Worm (Caenorhabditis elegans) whole organism, mixed stage, embryonic: ENCODE results near the gene ncl-1.
A peak's percentile ranks its signal among the peaks of the same experiment; 100 is the strongest.

Experiments
- M03D4.4 ChIP-seq: sonication (generic microtip); optimal IDR thresholded peaks from 2 replicates; lab custom pipeline; 2017; ENCODE audit warnings: mild to moderate bottlenecking, missing genetic modification characterization, missing compliant biosample characterization
- bed-3 ChIP-seq: fragments of 200-800 bp; sonication (Bioruptor generic); optimal IDR thresholded peaks from 3 replicates; lab custom pipeline; 2018; ENCODE audit warnings: mild to moderate bottlenecking, missing genetic modification characterization, moderate library complexity, missing compliant biosample characterization
- blmp-1 ChIP-seq: fragments of 150-350 bp; optimal IDR thresholded peaks from 2 replicates; lab custom pipeline; 2014; ENCODE audit warnings: missing biosample characterization, missing genetic modification characterization
- ceh-43 ChIP-seq: fragments of 200-800 bp; sonication (Bioruptor generic); optimal IDR thresholded peaks from 2 replicates; lab custom pipeline; 2018; ENCODE audit warnings: mild to moderate bottlenecking, missing genetic modification characterization, moderate library complexity, missing compliant biosample characterization
- ceh-83 ChIP-seq: fragments of 200-800 bp; sonication (Bioruptor generic); optimal IDR thresholded peaks from 2 replicates; lab custom pipeline; 2018; ENCODE audit warnings: mild to moderate bottlenecking, missing genetic modification characterization, missing compliant biosample characterization
- ces-1 ChIP-seq: fragments of 150-350 bp; optimal IDR thresholded peaks from 2 replicates; lab custom pipeline; 2014; ENCODE audit warnings: missing biosample characterization, missing genetic modification reagents, missing genetic modification characterization
- drap-1 ChIP-seq: fragments of 200-800 bp; sonication (Bioruptor generic); optimal IDR thresholded peaks from 3 replicates; lab custom pipeline; 2018; ENCODE audit warnings: mild to moderate bottlenecking, missing genetic modification characterization, missing compliant biosample characterization
- elt-1 ChIP-seq: sonication (generic microtip); optimal IDR thresholded peaks from 2 replicates; lab custom pipeline; 2017; ENCODE audit warnings: missing genetic modification characterization, mild to moderate bottlenecking, missing compliant biosample characterization, antibody characterized with exemption, moderate library complexity, borderline replicate concordance; ENCODE audit not compliant: insufficient read depth
- elt-3 ChIP-seq: fragments of 150-350 bp; optimal IDR thresholded peaks from 2 replicates; lab custom pipeline; 2014; ENCODE audit warnings: missing biosample characterization, missing genetic modification characterization
- flh-1 ChIP-seq: fragments of 200-800 bp; sonication (Bioruptor generic); optimal IDR thresholded peaks from 2 replicates; lab custom pipeline; 2018; ENCODE audit warnings: mild to moderate bottlenecking, missing genetic modification characterization, moderate library complexity, missing compliant biosample characterization
- hlh-1 ChIP-seq: fragments of 150-350 bp; optimal IDR thresholded peaks from 2 replicates; lab custom pipeline; 2014; ENCODE audit warnings: missing biosample characterization, missing genetic modification reagents, missing genetic modification characterization
- lsy-2 ChIP-seq: fragments of 150-350 bp; optimal IDR thresholded peaks from 2 replicates; lab custom pipeline; 2014; ENCODE audit warnings: missing biosample characterization, missing genetic modification characterization
- nhr-12 ChIP-seq: fragments of 150-350 bp; optimal IDR thresholded peaks from 2 replicates; lab custom pipeline; 2014; ENCODE audit warnings: missing biosample characterization, missing genetic modification characterization
- nhr-2 ChIP-seq: fragments of 150-350 bp; optimal IDR thresholded peaks from 2 replicates; lab custom pipeline; 2014; ENCODE audit warnings: missing biosample characterization, missing genetic modification characterization
- nhr-237 ChIP-seq: fragments of 150-350 bp; optimal IDR thresholded peaks from 2 replicates; lab custom pipeline; 2014; ENCODE audit warnings: missing biosample characterization, missing genetic modification characterization
- nhr-28 ChIP-seq: fragments of 150-350 bp; optimal IDR thresholded peaks from 2 replicates; lab custom pipeline; 2014; ENCODE audit warnings: missing biosample characterization, missing genetic modification characterization
- pha-4 ChIP-seq: fragments of 150-350 bp; optimal IDR thresholded peaks from 2 replicates; lab custom pipeline; 2018; ENCODE audit warnings: missing biosample characterization, missing genetic modification reagents, missing genetic modification characterization
- sem-2 ChIP-seq: fragments of 200-800 bp; sonication (Bioruptor generic); optimal IDR thresholded peaks from 2 replicates; lab custom pipeline; 2018; ENCODE audit warnings: mild to moderate bottlenecking, missing genetic modification characterization, missing compliant biosample characterization
- snpc-4 ChIP-seq: fragments of 150-350 bp; optimal IDR thresholded peaks from 2 replicates; lab custom pipeline; 2014; ENCODE audit warnings: missing biosample characterization, missing genetic modification characterization
- sptf-1 ChIP-seq: sonication (generic microtip); optimal IDR thresholded peaks from 2 replicates; lab custom pipeline; 2017; ENCODE audit warnings: mild to moderate bottlenecking, missing genetic modification characterization, moderate library complexity, missing compliant biosample characterization
- unc-120 ChIP-seq: sonication (generic microtip); optimal IDR thresholded peaks from 2 replicates; lab custom pipeline; 2017; ENCODE audit warnings: missing genetic modification characterization, missing compliant biosample characterization; ENCODE audit not compliant: poor library complexity, severe bottlenecking
- unc-39 ChIP-seq: fragments of 150-350 bp; optimal IDR thresholded peaks from 2 replicates; lab custom pipeline; 2014; ENCODE audit warnings: missing biosample characterization, missing genetic modification characterization
- unc-62 ChIP-seq: fragments of 150-350 bp; optimal IDR thresholded peaks from 2 replicates; lab custom pipeline; 2014; ENCODE audit warnings: missing biosample characterization, missing genetic modification reagents, missing genetic modification characterization
- zip-8 ChIP-seq: fragments of 150-350 bp; optimal IDR thresholded peaks from 2 replicates; lab custom pipeline; 2014; ENCODE audit warnings: missing biosample characterization, missing genetic modification characterization

Gene ncl-1

ce11 chrIII:7719364-7719936 is at the start of gene ncl-1:
Gene ncl-1, plus strand, starts transcription at chrIII:7719729.
- TF ChIP-seq pha-4 (tag; lab: Kevin White, UChicago) = no peak
- TF ChIP-seq nhr-28 (tag; lab: Kevin White, UChicago) = no peak
- TF ChIP-seq lsy-2 (tag; lab: Kevin White, UChicago) = no peak
- no peak for TF ChIP-seq blmp-1
- no peak for TF ChIP-seq nhr-237 (tag; lab: Kevin White, UChicago)
- no peak for TF ChIP-seq bed-3 (GFP tag; lab: Kevin White, UChicago)
- TF ChIP-seq unc-62 (GFP tag; lab: Kevin White, UChicago) = no peak
- no peak for TF ChIP-seq sptf-1 (tag; lab: Kevin White, UChicago)
- no peak for TF ChIP-seq ceh-43 (GFP tag; lab: Kevin White, UChicago)
- no peak for TF ChIP-seq hlh-1 (tag; lab: Kevin White, UChicago)
- TF ChIP-seq, all 35 proteins: peak for 0

- TF ChIP-seq snpc-4 (tag; lab: Kevin White, UChicago) (no peak), nhr-2 (tag; lab: Kevin White, UChicago) (no peak), drap-1 (no peak), elt-3 (tag; lab: Kevin White, UChicago) (no peak), hlh-1 (tag; lab: Kevin White, UChicago) (no peak), ceh-83 (GFP tag; lab: Kevin White, UChicago) (no peak), nhr-12 (tag; lab: Kevin White, UChicago) (no peak), nhr-28 (tag; lab: Kevin White, UChicago) (no peak), bed-3 (GFP tag; lab: Kevin White, UChicago) (no peak), unc-39 (tag; lab: Kevin White, UChicago) (no peak), pha-4 (tag; lab: Kevin White, UChicago) (no peak), M03D4.4 (tag; lab: Kevin White, UChicago) (no peak), ceh-43 (GFP tag; lab: Kevin White, UChicago) (no peak), elt-1 (no peak), blmp-1 (no peak), unc-120 (tag; lab: Kevin White, UChicago) (no peak), sem-2 (GFP tag; lab: Kevin White, UChicago) (no peak)
These were observed 47.1 kb upstream of the ncl-1 start for ce11 chrIII:7672411-7672810.

- TF ChIP-seq unc-39 (tag; lab: Kevin White, UChicago) (no peak), ces-1 (GFP tag; lab: Kevin White, UChicago) (no peak), flh-1 (GFP tag; lab: Kevin White, UChicago) (no peak), snpc-4 (tag; lab: Kevin White, UChicago) (no peak), hlh-1 (tag; lab: Kevin White, UChicago) (no peak), blmp-1 (no peak)
- TF ChIP-seq, all 35 proteins: peak for 0
These were observed 27.2 kb upstream of the ncl-1 start for ce11 chrIII:7692287-7692686.

ce11 chrIII:7694274-7694673 is 25.3 kb upstream of the ncl-1 start, which contains the start of gene C18H2.5:
Gene C18H2.5, minus strand, starts transcription at chrIII:7694374.
- TF ChIP-seq nhr-12 (tag; lab: Kevin White, UChicago) (no peak), ceh-83 (GFP tag; lab: Kevin White, UChicago) (no peak), lsy-2 (tag; lab: Kevin White, UChicago) (no peak), nhr-237 (tag; lab: Kevin White, UChicago) (no peak)

- no peak for TF ChIP-seq ces-1 (GFP tag; lab: Kevin White, UChicago)
- no peak for TF ChIP-seq hlh-1 (tag; lab: Kevin White, UChicago)
- peak; percentile 81 for TF ChIP-seq zip-8 (tag; lab: Kevin White, UChicago)
- TF ChIP-seq snpc-4 (tag; lab: Kevin White, UChicago) = no peak
These were observed 16.1 kb upstream of the ncl-1 start for ce11 chrIII:7703474-7703873.

ce11 chrIII:7708815-7709214 is 10.7 kb upstream of the ncl-1 start:
- TF ChIP-seq ces-1 (GFP tag; lab: Kevin White, UChicago) = peak; percentile 15

ce11 chrIII:7709391-7709790 is 10.1 kb upstream of the ncl-1 start, which contains the start of gene lin-13:
Gene lin-13, minus strand, starts transcription at chrIII:7709491.
- no peak for TF ChIP-seq bed-3 (GFP tag; lab: Kevin White, UChicago)
- no peak for TF ChIP-seq nhr-12 (tag; lab: Kevin White, UChicago)
- TF ChIP-seq nhr-237 (tag; lab: Kevin White, UChicago) = no peak
- no peak for TF ChIP-seq drap-1
- no peak for TF ChIP-seq zip-8 (tag; lab: Kevin White, UChicago)
- TF ChIP-seq nhr-2 (tag; lab: Kevin White, UChicago) = no peak
